Worm (Caenorhabditis elegans) whole organism, L4 larva: ENCODE data around the gene urb-1.

Experiments
- ceh-82 ChIP-seq: sonication (generic microtip); optimal IDR thresholded peaks from 2 replicates; lab custom pipeline; 2017; ENCODE audit warnings: missing biosample characterization, missing genetic modification characterization
- dpl-1 ChIP-seq: fragments of 150-350 bp; optimal IDR thresholded peaks from 2 replicates; lab custom pipeline; 2014; ENCODE audit warnings: missing biosample characterization, missing genetic modification reagents, missing genetic modification characterization
- egl-27 ChIP-seq: sonication (generic microtip); optimal IDR thresholded peaks from 3 replicates; lab custom pipeline; 2017; ENCODE audit warnings: missing biosample characterization, missing genetic modification reagents, missing genetic modification characterization
- hmg-1.1 ChIP-seq: fragments of 200-800 bp; sonication (Bioruptor generic); IDR thresholded peaks from 2 replicates; pipeline ENCODE4 v1.3.6; 2022; ENCODE audit warnings: missing genetic modification reagents, missing genetic modification characterization, missing compliant biosample characterization
- lir-3 ChIP-seq: sonication (generic microtip); optimal IDR thresholded peaks from 2 replicates; lab custom pipeline; 2016; ENCODE audit warnings: mild to moderate bottlenecking, missing genetic modification characterization, missing compliant biosample characterization
- nhr-237 ChIP-seq: sonication (generic microtip); optimal IDR thresholded peaks from 2 replicates; lab custom pipeline; 2017; ENCODE audit warnings: missing biosample characterization, missing genetic modification characterization
- pqm-1 ChIP-seq: sonication (generic microtip); optimal IDR thresholded peaks from 2 replicates; lab custom pipeline; 2017; ENCODE audit warnings: missing biosample characterization, missing genetic modification characterization
- set-16 ChIP-seq: fragments of 200-800 bp; sonication (Bioruptor generic); IDR thresholded peaks from 2 replicates; pipeline ENCODE4 v1.3.6; 2022; ENCODE audit warnings: missing genetic modification reagents, missing genetic modification characterization, missing compliant biosample characterization
- snpc-4 ChIP-seq: fragments of 150-350 bp; optimal IDR thresholded peaks from 2 replicates; lab custom pipeline; 2014; ENCODE audit warnings: missing biosample characterization, missing genetic modification characterization

- TF ChIP-seq dpl-1 (GFP tag; lab: Kevin White, UChicago): no peak
- TF ChIP-seq hmg-1.1: no peak
- no peak for TF ChIP-seq lir-3 (tag; lab: Kevin White, UChicago)
- TF ChIP-seq egl-27 (tag; lab: Kevin White, UChicago): no peak
- no peak for TF ChIP-seq snpc-4
- no peak for TF ChIP-seq pqm-1 (tag; lab: Kevin White, UChicago)
- TF ChIP-seq nhr-237: no peak
- no peak for TF ChIP-seq ceh-82
- TF ChIP-seq set-16: no peak
Measured at ce11 chrV:6441613-6442012, 17.7 kb upstream of the urb-1 start, which contains the start of gene T05H4.15.
